Worm (Caenorhabditis elegans): ENCODE data around the gene T19C3.6.

DNA sequence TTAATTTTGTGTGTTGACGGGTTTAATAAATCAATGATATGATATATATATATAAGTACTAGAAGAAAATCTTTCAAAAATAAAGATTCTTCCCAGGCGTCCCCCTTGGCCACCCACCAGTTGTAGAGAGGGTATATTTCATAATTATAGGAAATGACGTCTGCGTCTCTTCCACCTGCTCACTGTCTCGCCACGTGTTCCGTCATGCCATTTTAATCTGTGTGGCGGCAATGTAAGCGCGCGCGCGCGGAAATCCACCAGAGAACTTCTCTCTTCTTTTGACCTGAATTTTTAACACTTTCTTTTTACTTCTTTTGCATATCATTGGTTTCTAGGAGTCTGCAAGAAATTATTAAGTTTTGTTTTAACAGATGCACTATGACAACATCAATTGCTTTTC lies 23.0 kb upstream of the T19C3.6 start:
- TF ChIP-seq ztf-4 (tag; optimal IDR thresholded peaks at IDR 0.05) (no peak), ama-1 (optimal IDR thresholded peaks at IDR 0.05) (no peak), nhr-129 (tag; optimal IDR thresholded peaks at IDR 0.05) (no peak), sma-9 (GFP tag; optimal IDR thresholded peaks at IDR 0.05) (no peak), sma-9 (tag; optimal IDR thresholded peaks at IDR 0.05) (no peak), nhr-12 (tag; optimal IDR thresholded peaks at IDR 0.05) (no peak), lin-11 (tag; optimal IDR thresholded peaks at IDR 0.05) (no peak), sma-3 (GFP tag; optimal IDR thresholded peaks at IDR 0.05) (no peak), mdl-1 (tag; optimal IDR thresholded peaks at IDR 0.05) (no peak), lsy-2 (tag; optimal IDR thresholded peaks at IDR 0.05) (no peak)

Data from whole organism, L2 larva.